Fruit fly (Drosophila melanogaster): ENCODE results near the gene tgo.

The tgo gene

dm6 chr3R:8970707-8971106 is 49.1 kb downstream of the tgo start:
- no peak for TF ChIP-seq Lpt (GFP tag; optimal IDR thresholded peaks at IDR 0.05)
- TF ChIP-seq fkh (GFP tag; optimal IDR thresholded peaks at IDR 0.05), result no peak
- no peak for TF ChIP-seq acj6 (GFP tag; optimal IDR thresholded peaks at IDR 0.05)

- TF ChIP-seq Hr4 (GFP tag; optimal IDR thresholded peaks at IDR 0.05) (peak; percentile 13), CG11294 (GFP tag; IDR thresholded peaks at IDR 0.05) (no peak), Met (GFP tag; optimal IDR thresholded peaks at IDR 0.05) (peak; percentile 57), CG8119 (GFP tag; IDR thresholded peaks at IDR 0.05) (no peak), OdsH (GFP tag; optimal IDR thresholded peaks at IDR 0.05) (peak; percentile 20), CG7368 (GFP tag; optimal IDR thresholded peaks at IDR 0.05) (no peak), topi (GFP tag; optimal IDR thresholded peaks at IDR 0.05) (no peak), Blimp-1 (GFP tag; optimal IDR thresholded peaks at IDR 0.05) (no peak), Ets21C (GFP tag; optimal IDR thresholded peaks at IDR 0.05) (no peak), Sox14 (GFP tag; optimal IDR thresholded peaks at IDR 0.05) (no peak), salr (GFP tag; optimal IDR thresholded peaks at IDR 0.05) (no peak), Eip93F (GFP tag; optimal IDR thresholded peaks at IDR 0.05) (no peak), CG16779 (tag; optimal IDR thresholded peaks at IDR 0.05) (no peak), Ets96B (tag; optimal IDR thresholded peaks at IDR 0.05) (no peak), fkh (GFP tag; optimal IDR thresholded peaks at IDR 0.05) (no peak), CG34406 (GFP tag; optimal IDR thresholded peaks at IDR 0.05) (no peak), dsx (GFP tag; optimal IDR thresholded peaks at IDR 0.05; ENCODE audit: poor library complexity, severe bottlenecking) (no peak), svp (GFP tag) (peak; percentile 76), CG3032 (tag; optimal IDR thresholded peaks at IDR 0.05) (no peak), CG6163 (GFP tag; IDR thresholded peaks at IDR 0.05) (peak; percentile 34; the same call in 1 of the 3 replicates), CG6276 (GFP tag; optimal IDR thresholded peaks at IDR 0.05) (no peak), lz (GFP tag; optimal IDR thresholded peaks at IDR 0.05) (peak; percentile 10), CG15336 (GFP tag; IDR thresholded peaks at IDR 0.05) (no peak), CG11902 (GFP tag; optimal IDR thresholded peaks at IDR 0.05) (no peak), ss (GFP tag; optimal IDR thresholded peaks at IDR 0.05) (no peak), CG6854 (GFP tag; optimal IDR thresholded peaks at IDR 0.05) (no peak), CG9139 (GFP tag; optimal IDR thresholded peaks at IDR 0.05) (no peak), CG6792 (GFP tag; optimal IDR thresholded peaks at IDR 0.05) (no peak), CG8319 (GFP tag; optimal IDR thresholded peaks at IDR 0.05) (no peak), acj6 (GFP tag; optimal IDR thresholded peaks at IDR 0.05) (peak; percentile 13), Hr39 (GFP tag; optimal IDR thresholded peaks at IDR 0.05) (peak; percentile 21), Sox102F (GFP tag; optimal IDR thresholded peaks at IDR 0.05) (peak; percentile 28), spab (GFP tag; optimal IDR thresholded peaks at IDR 0.05) (no peak), CG32006 (GFP tag; optimal IDR thresholded peaks at IDR 0.05) (peak; percentile 50), CG3919 (GFP tag; optimal IDR thresholded peaks at IDR 0.05) (no peak), Gug (GFP tag; IDR thresholded peaks at IDR 0.05) (no peak), CG4318 (GFP tag; optimal IDR thresholded peaks at IDR 0.05) (no peak), cyc (GFP tag; optimal IDR thresholded peaks at IDR 0.05) (no peak), CG11762 (GFP tag; optimal IDR thresholded peaks at IDR 0.05; ENCODE audit: insufficient read depth) (no peak), CG10669 (GFP tag; optimal IDR thresholded peaks at IDR 0.05) (no peak), fd59A (GFP tag; optimal IDR thresholded peaks at IDR 0.05) (no peak), Sox15 (GFP tag; optimal IDR thresholded peaks at IDR 0.05) (no peak), Hr38 (GFP tag; optimal IDR thresholded peaks at IDR 0.05) (no peak), esn (GFP tag; optimal IDR thresholded peaks at IDR 0.05) (peak; percentile 46), achi (GFP tag; optimal IDR thresholded peaks at IDR 0.05) (no peak), net (GFP tag; optimal IDR thresholded peaks at IDR 0.05) (no peak), fd85E (GFP tag; optimal IDR thresholded peaks at IDR 0.05) (no peak), Eip75B (GFP tag; optimal IDR thresholded peaks at IDR 0.05) (no peak), Smox (GFP tag; optimal IDR thresholded peaks at IDR 0.05) (peak; percentile 41), CG6808 (GFP tag; optimal IDR thresholded peaks at IDR 0.05) (no peak)
Measured at dm6 chr3R:8969926-8970306, 49.9 kb downstream of the tgo start.

Measured in whole organism, prepupa.